Worm (Caenorhabditis elegans) whole organism, L3 larva: ENCODE measurements around the gene miro-1.
A peak's percentile ranks its signal among the peaks of the same experiment; 100 is the strongest.

Experiments
- R02D3.7 ChIP-seq: fragments of 150-350 bp; optimal IDR thresholded peaks from 2 replicates; lab custom pipeline; 2014; ENCODE audit warnings: missing biosample characterization, missing genetic modification characterization
- ZK546.5 ChIP-seq: sonication (generic microtip); optimal IDR thresholded peaks from 2 replicates; lab custom pipeline; 2017; ENCODE audit warnings: missing biosample characterization, missing genetic modification characterization
- aly-2 ChIP-seq: fragments of 150-350 bp; optimal IDR thresholded peaks from 2 replicates; lab custom pipeline; 2014; ENCODE audit warnings: missing biosample characterization, missing genetic modification characterization
- ama-1 ChIP-seq: fragments of 150-350 bp; optimal IDR thresholded peaks from 2 replicates; lab custom pipeline; 2018
- ceh-28 ChIP-seq: fragments of 150-350 bp; optimal IDR thresholded peaks from 2 replicates; lab custom pipeline; 2014; ENCODE audit warnings: missing biosample characterization, missing genetic modification reagents, missing genetic modification characterization
- ceh-82 ChIP-seq: fragments of 150-350 bp; optimal IDR thresholded peaks from 2 replicates; lab custom pipeline; 2014; ENCODE audit warnings: missing biosample characterization, missing genetic modification characterization
- elt-1 ChIP-seq: fragments of 150-350 bp; optimal IDR thresholded peaks from 2 replicates; lab custom pipeline; 2014; ENCODE audit warnings: missing biosample characterization, missing genetic modification characterization
- elt-2 ChIP-seq: sonication (generic microtip); optimal IDR thresholded peaks from 2 replicates; lab custom pipeline; 2016; ENCODE audit warnings: missing genetic modification reagents, mild to moderate bottlenecking, missing genetic modification characterization, missing compliant biosample characterization
- eor-1 ChIP-seq, 2 experiments: fragments of 150-350 bp; optimal IDR thresholded peaks; 2 replicates each; lab custom pipeline; 2014 to 2018; ENCODE audit warnings: missing biosample characterization in 2 of 2, missing genetic modification characterization in 2 of 2
- fkh-10 ChIP-seq: sonication (generic microtip); optimal IDR thresholded peaks from 2 replicates; lab custom pipeline; 2017; ENCODE audit warnings: missing biosample characterization, missing genetic modification reagents, missing genetic modification characterization
- fkh-2 ChIP-seq: fragments of 150-350 bp; optimal IDR thresholded peaks from 2 replicates; lab custom pipeline; 2014; ENCODE audit warnings: missing biosample characterization, missing genetic modification reagents, missing genetic modification characterization
- hmg-11 ChIP-seq: sonication (generic microtip); optimal IDR thresholded peaks from 2 replicates; lab custom pipeline; 2016; ENCODE audit warnings: missing genetic modification characterization, missing compliant biosample characterization
- jun-1 ChIP-seq: fragments of 150-350 bp; optimal IDR thresholded peaks from 2 replicates; lab custom pipeline; 2014; ENCODE audit warnings: missing biosample characterization, missing genetic modification reagents, missing genetic modification characterization
- lin-15B ChIP-seq: fragments of 150-350 bp; optimal IDR thresholded peaks from 2 replicates; lab custom pipeline; 2014; ENCODE audit warnings: missing biosample characterization, missing genetic modification characterization
- lin-39 ChIP-seq: fragments of 150-350 bp; optimal IDR thresholded peaks from 2 replicates; lab custom pipeline; 2018; ENCODE audit warnings: missing biosample characterization, missing genetic modification reagents, missing genetic modification characterization
- lsy-12 ChIP-seq: sonication (generic microtip); optimal IDR thresholded peaks from 2 replicates; lab custom pipeline; 2016; ENCODE audit warnings: mild to moderate bottlenecking, missing genetic modification characterization, missing compliant biosample characterization
- mml-1 ChIP-seq: fragments of 150-350 bp; sonication (generic microtip); optimal IDR thresholded peaks from 3 replicates; lab custom pipeline; 2014; ENCODE audit warnings: missing biosample characterization, missing genetic modification characterization
- nfya-1 ChIP-seq: sonication (generic microtip); optimal IDR thresholded peaks from 2 replicates; lab custom pipeline; 2017; ENCODE audit warnings: missing genetic modification characterization, mild to moderate bottlenecking, missing compliant biosample characterization, antibody characterized with exemption, moderate library complexity; ENCODE audit not compliant: insufficient read depth
- nhr-11 ChIP-seq: fragments of 150-350 bp; optimal IDR thresholded peaks from 2 replicates; lab custom pipeline; 2014; ENCODE audit warnings: missing biosample characterization, missing genetic modification characterization
- nhr-12 ChIP-seq: fragments of 150-350 bp; optimal IDR thresholded peaks from 2 replicates; lab custom pipeline; 2014; ENCODE audit warnings: missing biosample characterization, missing genetic modification characterization
- nhr-23 ChIP-seq: fragments of 150-350 bp; optimal IDR thresholded peaks from 2 replicates; lab custom pipeline; 2014; ENCODE audit warnings: missing biosample characterization, missing genetic modification reagents, missing genetic modification characterization
- nhr-237 ChIP-seq: fragments of 150-350 bp; optimal IDR thresholded peaks from 2 replicates; lab custom pipeline; 2014; ENCODE audit warnings: missing biosample characterization, missing genetic modification characterization
- nhr-25 ChIP-seq: sonication (generic microtip); optimal IDR thresholded peaks from 2 replicates; lab custom pipeline; 2017; ENCODE audit warnings: missing biosample characterization, missing genetic modification characterization
- nhr-28 ChIP-seq: fragments of 150-350 bp; optimal IDR thresholded peaks from 2 replicates; lab custom pipeline; 2014; ENCODE audit warnings: missing biosample characterization, missing genetic modification characterization
- nhr-43 ChIP-seq: sonication (generic microtip); optimal IDR thresholded peaks from 2 replicates; lab custom pipeline; 2016; ENCODE audit warnings: mild to moderate bottlenecking, missing genetic modification characterization, missing compliant biosample characterization; ENCODE audit not compliant: poor library complexity, severe bottlenecking
- nhr-76 ChIP-seq: fragments of 150-350 bp; sonication (generic microtip); optimal IDR thresholded peaks from 5 replicates; lab custom pipeline; 2014; ENCODE audit warnings: missing biosample characterization, missing genetic modification characterization
- pha-4 ChIP-seq: fragments of 150-350 bp; optimal IDR thresholded peaks from 2 replicates; lab custom pipeline; 2014; ENCODE audit warnings: missing biosample characterization, missing genetic modification reagents, missing genetic modification characterization
- pqm-1 ChIP-seq: fragments of 150-350 bp; optimal IDR thresholded peaks from 2 replicates; lab custom pipeline; 2017; ENCODE audit warnings: missing biosample characterization, missing genetic modification characterization, inconsistent platforms
- sea-2 ChIP-seq: fragments of 150-350 bp; sonication (generic microtip); optimal IDR thresholded peaks from 4 replicates; lab custom pipeline; 2014; ENCODE audit warnings: missing biosample characterization, missing genetic modification reagents, missing genetic modification characterization
- skn-1 ChIP-seq: fragments of 150-350 bp; optimal IDR thresholded peaks from 2 replicates; lab custom pipeline; 2014; ENCODE audit warnings: missing biosample characterization, missing genetic modification characterization
- snpc-4 ChIP-seq: fragments of 150-350 bp; optimal IDR thresholded peaks from 2 replicates; lab custom pipeline; 2014; ENCODE audit warnings: missing biosample characterization, missing genetic modification characterization
- tbx-2 ChIP-seq: sonication (generic microtip); optimal IDR thresholded peaks from 2 replicates; lab custom pipeline; 2016; ENCODE audit warnings: mild to moderate bottlenecking, missing genetic modification characterization, missing compliant biosample characterization
- unc-39 ChIP-seq: sonication (generic microtip); optimal IDR thresholded peaks from 4 replicates; lab custom pipeline; 2017; ENCODE audit warnings: missing biosample characterization, missing genetic modification characterization
- ztf-11 ChIP-seq: fragments of 150-350 bp; optimal IDR thresholded peaks from 2 replicates; lab custom pipeline; 2014; ENCODE audit warnings: missing biosample characterization, missing genetic modification characterization
- ztf-4 ChIP-seq: fragments of 150-350 bp; optimal IDR thresholded peaks from 2 replicates; lab custom pipeline; 2014; ENCODE audit warnings: missing biosample characterization, missing genetic modification characterization

The miro-1 gene

DNA sequence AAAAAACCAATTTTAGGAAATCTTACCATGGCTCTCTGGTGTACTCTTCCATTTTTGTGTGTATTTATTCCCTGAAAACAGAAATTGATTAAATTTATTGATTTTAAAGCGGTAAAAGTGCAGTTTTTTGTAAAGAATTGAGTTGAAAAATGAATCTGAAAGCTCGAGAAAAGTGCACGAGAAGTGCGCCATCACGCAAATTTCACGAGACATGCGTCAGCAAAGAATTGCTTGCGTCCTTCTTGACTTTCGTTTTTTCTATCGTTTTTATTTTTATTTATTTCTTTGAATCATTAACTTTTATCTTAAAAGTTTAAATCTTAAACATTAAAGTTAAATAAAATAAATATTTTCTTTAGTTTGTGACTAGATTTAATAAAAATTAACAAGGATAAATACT is 29.8 kb upstream of the miro-1 start, which contains the start of gene timm-17B.1:
Gene timm-17B.1, minus strand, starts transcription at position 71 of the 400 bp plus-strand sequence.
- no peak for TF ChIP-seq eor-1 (tag; optimal IDR thresholded peaks at IDR 0.05; lab: Kevin White, UChicago)
- no peak for TF ChIP-seq mml-1 (tag; lab: Kevin White, UChicago)
- peak; percentile 75 for TF ChIP-seq nhr-43 (tag; lab: Kevin White, UChicago)
- TF ChIP-seq R02D3.7 (tag; lab: Kevin White, UChicago) = peak; percentile 73
- peak; percentile 21 for TF ChIP-seq lsy-12 (tag; lab: Kevin White, UChicago)
- no peak for TF ChIP-seq nhr-76 (tag; lab: Kevin White, UChicago)
- peak; percentile 57 for TF ChIP-seq ceh-28 (tag; lab: Kevin White, UChicago)
- no peak for TF ChIP-seq nhr-237 (tag; lab: Kevin White, UChicago)
- no peak for TF ChIP-seq nhr-11 (tag; lab: Kevin White, UChicago)
- TF ChIP-seq lin-15B (tag; lab: Kevin White, UChicago) = peak; percentile 76
- no peak for TF ChIP-seq elt-1 (tag; lab: Kevin White, UChicago)
- TF ChIP-seq tbx-2 (tag; lab: Kevin White, UChicago) = peak; percentile 49
- TF ChIP-seq elt-2 (tag; lab: Kevin White, UChicago) = peak; percentile 25
- TF ChIP-seq nfya-1 (tag; lab: Kevin White, UChicago) = peak; percentile 81
- TF ChIP-seq nhr-25 (tag; lab: Kevin White, UChicago) = peak; percentile 13
- peak; percentile 29 for TF ChIP-seq snpc-4 (tag; lab: Kevin White, UChicago)
- TF ChIP-seq skn-1 (tag; lab: Kevin White, UChicago) = peak; percentile 52
- peak; percentile 79 for TF ChIP-seq pha-4 (tag; lab: Kevin White, UChicago)
- TF ChIP-seq jun-1 (tag; lab: Kevin White, UChicago) = no peak
- no peak for TF ChIP-seq aly-2
- peak; percentile 66 for TF ChIP-seq nhr-23 (tag; lab: Kevin White, UChicago)
- peak; percentile 45 for TF ChIP-seq hmg-11 (tag; lab: Kevin White, UChicago)

DNA sequence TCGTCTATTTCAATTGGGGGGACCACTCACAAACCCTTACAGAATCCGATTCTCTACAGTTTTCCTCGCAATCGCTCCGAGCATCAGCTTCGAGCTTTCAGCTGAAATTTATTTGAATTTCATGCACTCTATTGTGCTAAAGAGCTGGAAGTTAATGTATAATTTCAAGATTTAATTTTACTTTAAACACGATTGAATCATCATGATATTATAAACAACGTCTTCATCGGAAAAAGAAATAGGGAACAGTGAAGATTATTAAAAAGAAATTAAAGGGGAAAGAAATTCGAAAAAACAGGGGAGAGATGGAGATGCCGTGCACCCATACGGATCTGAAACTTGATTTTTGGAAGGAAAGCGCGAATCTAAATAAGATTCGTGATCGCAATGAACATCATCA is 28.6 kb upstream of the miro-1 start, which contains the start of gene hoe-1:
Gene hoe-1, minus strand, starts transcription at position 101 of the 400 bp plus-strand sequence.
- no peak for TF ChIP-seq tbx-2 (tag; lab: Kevin White, UChicago)
- TF ChIP-seq sea-2 (GFP tag; lab: Kevin White, UChicago) = no peak
- TF ChIP-seq nhr-12 (tag; lab: Kevin White, UChicago) = no peak
- TF ChIP-seq ztf-11 (tag; lab: Kevin White, UChicago) = no peak
- no peak for TF ChIP-seq ceh-82 (tag; lab: Kevin White, UChicago)
- no peak for TF ChIP-seq nhr-76 (tag; lab: Kevin White, UChicago)
- TF ChIP-seq lin-15B (tag; lab: Kevin White, UChicago) = no peak
- TF ChIP-seq skn-1 (tag; lab: Kevin White, UChicago) = no peak
- no peak for TF ChIP-seq ceh-28 (tag; lab: Kevin White, UChicago)
- no peak for TF ChIP-seq ZK546.5 (tag; lab: Kevin White, UChicago)
- no peak for TF ChIP-seq jun-1 (tag; lab: Kevin White, UChicago)
- TF ChIP-seq mml-1 (tag; lab: Kevin White, UChicago) = no peak
- TF ChIP-seq lin-39 (tag; lab: Kevin White, UChicago) = no peak
- TF ChIP-seq, all 47 proteins: peak for 0

DNA sequence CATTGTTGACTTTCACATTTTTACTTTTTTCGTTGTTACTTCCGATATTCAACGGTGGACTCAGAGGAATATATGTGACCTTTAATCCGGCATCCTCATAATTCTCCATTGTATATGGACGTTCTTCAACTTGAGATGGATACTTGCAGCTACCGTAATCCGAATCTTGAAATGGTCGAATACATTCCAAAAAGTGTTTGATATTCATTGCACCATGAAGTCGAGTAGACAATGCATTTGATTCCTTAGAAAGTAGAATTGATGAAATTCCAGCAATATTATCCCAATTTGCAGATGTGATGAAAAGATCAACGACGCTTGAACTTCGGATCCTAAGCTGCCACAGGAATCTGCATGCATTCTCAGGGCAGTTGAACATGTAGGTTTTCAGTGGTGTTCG is 26.9 kb upstream of the miro-1 start:
- TF ChIP-seq ztf-11 (tag; lab: Kevin White, UChicago) (no peak), hmg-11 (tag; lab: Kevin White, UChicago) (no peak), lsy-12 (tag; lab: Kevin White, UChicago) (no peak), pha-4 (tag; lab: Kevin White, UChicago) (no peak), tbx-2 (tag; lab: Kevin White, UChicago) (no peak), ztf-4 (tag; lab: Kevin White, UChicago) (no peak), mml-1 (tag; lab: Kevin White, UChicago) (no peak), nhr-11 (tag; lab: Kevin White, UChicago) (no peak), nhr-76 (tag; lab: Kevin White, UChicago) (no peak), ama-1 (lab: Kevin White, UChicago) (no peak), elt-2 (tag; lab: Kevin White, UChicago) (no peak)
- TF ChIP-seq, all 47 proteins: peak for 0

DNA sequence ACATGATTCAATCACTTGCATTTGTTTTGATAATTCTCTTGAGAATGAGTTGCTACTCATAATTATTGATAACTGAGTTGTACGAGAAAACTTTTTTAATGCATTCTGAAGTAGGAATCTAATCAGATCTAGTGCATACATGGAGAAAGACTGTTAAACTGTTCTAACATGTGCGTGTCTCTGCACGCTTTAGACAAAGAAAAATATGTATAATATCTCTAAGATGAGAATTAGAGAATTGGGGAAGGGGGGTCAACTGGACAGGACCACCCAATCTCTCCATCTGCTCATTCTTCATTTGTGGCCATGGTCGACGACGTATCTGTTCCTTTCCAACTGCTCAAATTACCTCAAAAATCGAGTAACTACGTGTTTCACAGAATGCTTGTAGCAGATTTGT is 21.7 kb upstream of the miro-1 start, which contains the start of gene fbxb-78:
Gene fbxb-78, plus strand, starts transcription at position 301 of the 400 bp plus-strand sequence.
- TF ChIP-seq elt-1 (tag; lab: Kevin White, UChicago) (no peak), nhr-28 (no peak), unc-39 (tag; lab: Kevin White, UChicago) (no peak), snpc-4 (tag; lab: Kevin White, UChicago) (no peak), fkh-2 (tag; lab: Kevin White, UChicago) (no peak), tbx-2 (tag; lab: Kevin White, UChicago) (no peak), pqm-1 (tag; lab: Kevin White, UChicago) (no peak), fkh-10 (GFP tag; lab: Kevin White, UChicago) (no peak), nhr-237 (tag; lab: Kevin White, UChicago) (no peak), ZK546.5 (tag; lab: Kevin White, UChicago) (no peak)
- TF ChIP-seq, all 47 proteins: peak for 0
